Fruit fly (Drosophila melanogaster) S2 (cell line): ENCODE results near the gene CG4440.

Experiments used
- CG8478 ChIP-seq: fragments of >200 bp; optimal IDR thresholded peaks from 2 replicates; lab custom pipeline; 2018
- CTCF ChIP-seq, 2 experiments: fragments of >200 bp; optimal IDR thresholded peaks; 2 replicates each; lab custom pipeline; 2018

CG4440 gene

DNA sequence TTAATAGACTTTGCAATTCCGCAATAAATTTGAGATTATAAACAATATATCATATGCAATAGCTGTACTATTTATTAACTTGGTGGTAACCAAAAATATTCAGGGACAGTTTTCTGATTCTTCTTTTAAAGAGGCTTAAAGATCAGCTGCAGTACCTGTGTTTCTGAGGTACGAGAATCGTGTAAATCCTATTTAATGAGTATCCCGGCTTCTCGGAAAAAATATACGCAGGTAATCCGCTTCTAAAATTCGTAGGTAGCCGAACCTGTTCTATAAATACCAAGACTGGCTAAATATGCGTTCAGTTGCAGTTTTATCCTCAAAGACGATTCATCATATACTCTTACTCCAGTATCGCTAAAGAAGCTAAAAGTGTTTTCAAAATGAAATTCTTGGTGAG is at the start of gene CG4440:
TSS of gene CG4440 (plus strand) at position 301 of the 400 bp plus-strand sequence.
- TF ChIP-seq CTCF (optimal IDR thresholded peaks at IDR 0.05; lab: Kevin White, UChicago): no peak
- TF ChIP-seq CG8478: no peak

DNA sequence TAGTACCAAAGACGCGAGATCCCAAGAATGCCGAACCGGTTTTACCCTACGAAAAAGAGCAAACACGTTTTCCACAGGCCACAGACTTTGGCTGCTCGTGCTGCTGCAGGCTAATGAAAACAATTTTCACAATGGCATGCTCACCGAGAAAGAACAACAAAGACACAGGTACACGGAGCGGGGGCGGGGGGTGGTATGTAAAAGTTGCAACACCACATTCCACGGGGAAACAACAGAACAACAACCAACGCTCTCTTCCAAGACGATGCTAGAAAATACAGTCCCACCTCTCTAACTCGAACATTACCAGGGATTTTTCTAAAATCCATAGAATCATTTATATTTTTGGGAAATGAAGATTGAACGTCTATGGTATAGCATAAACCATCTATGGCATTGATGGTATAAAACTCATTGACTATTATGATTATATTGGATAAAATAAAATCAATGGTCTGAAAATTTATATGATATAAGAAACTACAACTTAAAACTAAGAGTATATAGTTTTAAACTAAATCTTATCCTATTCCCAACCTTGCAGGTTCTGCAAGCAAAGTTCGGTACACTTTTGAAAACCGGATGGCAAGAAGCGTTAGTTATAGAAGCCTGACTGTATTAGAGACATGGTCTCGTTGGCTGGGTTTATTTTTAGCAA is 48.2 kb upstream of the CG4440 start:
- TF ChIP-seq CTCF (optimal IDR thresholded peaks at IDR 0.05; lab: Kevin White, UChicago) (no peak), CG8478 (no peak)

DNA sequence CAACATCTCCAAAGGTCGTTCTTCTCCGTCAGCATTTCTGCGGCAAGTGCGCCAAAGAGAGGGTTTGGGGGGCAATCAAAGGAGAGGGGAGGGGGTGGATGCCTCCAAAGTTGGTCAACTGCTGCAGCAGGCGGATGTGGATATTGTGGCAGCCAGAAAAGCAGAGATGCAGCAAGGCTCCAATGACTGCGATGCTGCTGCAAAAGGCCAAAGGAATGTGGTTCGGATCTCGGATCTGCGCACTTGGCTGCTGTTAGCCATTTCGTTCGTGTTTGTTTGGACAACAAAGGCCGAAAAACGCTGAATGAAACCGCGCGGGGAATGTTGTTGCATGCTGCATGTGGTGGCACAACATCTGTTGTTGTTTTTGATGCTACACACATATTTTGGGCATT is 47.7 kb upstream of the CG4440 start:
- TF ChIP-seq CTCF (optimal IDR thresholded peaks at IDR 0.05; lab: Kevin White, UChicago): no peak
- no peak for TF ChIP-seq CG8478

DNA sequence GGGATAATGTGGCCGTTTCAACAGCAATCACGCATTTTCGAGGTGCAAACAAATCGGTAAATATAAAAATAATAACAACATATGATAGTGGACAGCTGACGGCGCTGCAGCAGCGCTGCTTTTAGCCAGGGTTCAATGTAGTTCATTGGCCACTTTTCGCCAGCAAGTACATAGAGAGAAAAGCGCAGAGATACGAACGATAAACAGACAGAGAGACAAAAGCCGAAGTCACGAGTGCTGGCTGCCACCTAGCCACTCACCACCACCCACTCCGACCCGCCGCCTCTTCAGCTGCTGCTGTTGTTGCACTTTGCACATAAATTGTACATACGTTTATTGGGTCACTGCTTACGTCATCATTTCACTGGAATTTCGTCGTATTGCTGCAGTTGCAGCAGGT is 46.9 kb upstream of the CG4440 start:
- TF ChIP-seq CG8478 (no peak), CTCF (optimal IDR thresholded peaks at IDR 0.05; lab: Kevin White, UChicago) (no peak)

DNA sequence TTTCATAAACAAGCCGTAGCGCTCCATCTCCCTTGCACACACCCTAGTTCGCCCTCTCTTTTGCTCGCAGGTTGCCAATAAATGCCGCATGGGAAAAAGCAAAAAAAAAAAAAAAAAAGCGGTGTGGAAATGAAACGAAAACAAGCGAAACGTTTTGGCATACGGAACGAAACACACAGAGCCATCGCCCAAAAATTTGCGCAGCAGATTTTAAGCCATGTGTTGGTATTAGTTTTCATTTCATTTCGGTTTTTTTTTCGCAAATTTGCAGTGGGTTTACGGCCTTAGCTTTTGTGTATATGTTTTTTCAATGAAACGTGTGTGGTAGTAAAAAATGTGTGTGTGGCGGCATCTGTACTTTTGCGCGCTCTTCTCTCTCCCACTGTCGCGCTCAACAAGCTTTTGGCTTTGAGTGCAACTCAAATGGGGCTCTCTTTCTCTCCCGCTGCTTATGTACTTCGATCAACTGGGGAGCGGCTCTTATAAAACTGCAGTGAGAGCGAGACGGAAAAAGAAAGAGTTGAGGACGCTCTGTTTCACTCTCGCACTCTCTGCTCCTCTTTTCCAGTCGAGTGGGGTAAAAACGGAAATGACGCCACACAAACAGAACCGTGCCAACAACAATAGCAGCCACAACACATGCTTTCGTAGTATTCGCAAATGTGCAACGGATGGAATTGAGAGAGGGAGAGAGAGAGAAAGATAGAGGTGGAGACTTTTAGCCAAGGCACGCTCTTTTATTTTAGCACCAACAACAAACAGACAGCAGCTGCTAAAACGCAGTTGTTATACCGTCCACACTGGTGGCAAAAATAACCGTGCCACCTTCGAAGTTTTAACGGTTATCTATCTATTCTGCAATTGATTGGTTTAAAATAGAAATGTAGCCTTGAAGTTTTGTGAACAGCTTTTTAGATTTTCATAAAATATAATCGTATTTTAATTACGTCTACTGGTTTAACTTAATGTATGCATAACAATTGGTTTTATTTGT is 45.1 kb upstream of the CG4440 start:
- TF ChIP-seq CTCF (optimal IDR thresholded peaks at IDR 0.05; lab: Kevin White, UChicago): peak in 1 of 2 experiments; percentile 6
- no peak for TF ChIP-seq CG8478

DNA sequence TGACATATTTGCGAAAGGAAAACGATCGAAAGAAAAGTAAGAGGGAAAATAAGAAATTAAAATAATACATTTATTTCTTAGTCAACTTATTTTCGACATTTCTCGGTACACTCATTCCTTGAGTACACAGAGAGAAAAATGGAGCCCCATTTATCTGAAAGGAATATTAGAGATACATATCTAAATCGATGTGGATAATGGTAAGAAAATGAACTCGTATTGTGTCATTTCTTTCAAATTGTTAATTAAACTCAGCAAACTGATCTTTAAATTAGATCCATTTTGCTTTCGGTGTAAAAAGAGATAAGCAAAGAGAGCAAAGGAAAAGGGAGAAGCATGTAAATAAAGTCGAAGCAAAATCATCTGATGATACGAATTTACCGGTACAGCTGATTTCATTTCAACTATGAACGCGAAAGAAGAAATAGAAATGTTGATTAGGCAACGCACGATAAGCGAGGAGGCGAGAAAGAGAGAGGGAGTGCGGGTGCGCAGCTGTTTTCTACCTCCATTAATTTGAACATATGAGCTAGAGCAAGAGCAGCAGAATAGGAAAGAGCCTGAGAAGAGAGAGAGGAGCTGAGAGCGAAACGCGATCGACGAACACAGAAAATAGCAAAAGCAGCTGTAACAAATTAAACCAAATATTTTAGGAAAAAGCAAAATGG is 43.9 kb upstream of the CG4440 start:
- TF ChIP-seq CG8478 (no peak), CTCF (optimal IDR thresholded peaks at IDR 0.05; lab: Kevin White, UChicago) (no peak)

DNA sequence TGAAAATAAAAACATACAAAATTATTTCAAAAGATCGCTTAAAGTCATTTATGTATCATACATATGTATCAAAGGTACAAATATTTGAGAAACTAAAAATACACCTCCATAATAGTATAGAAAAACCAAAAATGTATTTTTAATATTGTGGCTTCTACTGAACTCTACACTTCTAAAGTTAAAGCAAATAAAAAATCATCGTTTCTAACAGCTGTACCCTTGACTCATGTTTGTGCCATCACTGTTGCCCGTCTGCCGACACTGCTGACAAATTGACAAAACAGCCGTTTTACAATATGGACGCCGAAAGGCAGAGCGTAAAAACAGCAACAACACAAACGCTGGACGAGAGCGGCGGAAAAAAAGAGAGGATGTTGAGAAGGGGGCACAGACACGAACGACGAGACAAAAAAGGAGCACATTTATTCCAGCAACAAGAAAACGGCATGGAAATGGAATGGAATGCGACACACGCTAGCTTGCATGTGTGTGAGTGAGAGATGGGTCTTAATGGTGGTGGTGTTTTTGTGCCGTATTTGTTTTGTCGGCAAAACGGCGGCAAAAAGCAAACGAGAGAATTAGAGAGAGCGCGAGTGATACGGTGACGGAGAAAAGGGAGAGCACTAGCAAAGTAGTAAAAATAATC is 43.2 kb upstream of the CG4440 start:
- TF ChIP-seq CTCF (optimal IDR thresholded peaks at IDR 0.05; lab: Kevin White, UChicago) (peak in 1 of 2 experiments; percentile 3), CG8478 (no peak)

DNA sequence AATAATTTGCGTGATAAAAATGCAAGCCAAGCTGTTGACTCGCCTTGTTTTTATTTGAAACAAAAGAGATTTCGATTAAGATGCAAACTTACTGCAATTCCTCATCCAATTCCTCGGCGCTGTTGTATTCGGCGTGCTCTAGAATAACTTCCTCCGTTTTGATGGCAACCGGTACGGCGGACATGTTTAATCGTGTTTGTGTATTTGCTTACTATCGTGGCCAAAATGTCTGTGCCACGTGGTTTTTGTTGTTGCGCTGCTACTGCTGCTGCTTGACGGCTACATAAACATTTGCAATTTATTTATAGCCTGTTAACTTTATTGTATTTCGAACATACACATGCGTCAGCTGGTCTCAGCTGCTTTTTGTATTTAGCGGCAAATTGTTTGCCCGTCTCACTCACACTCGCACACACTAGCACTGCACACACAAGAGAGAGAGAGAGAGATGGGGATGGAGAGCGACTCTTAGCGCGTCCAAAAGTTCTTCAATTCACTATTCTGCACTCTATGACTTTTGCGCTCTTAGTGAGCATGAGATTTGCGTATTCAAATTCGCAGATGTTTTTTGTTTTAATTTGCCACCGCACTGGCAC is 42.6 kb upstream of the CG4440 start:
- TF ChIP-seq CG8478 (no peak), CTCF (optimal IDR thresholded peaks at IDR 0.05; lab: Kevin White, UChicago) (no peak)

DNA sequence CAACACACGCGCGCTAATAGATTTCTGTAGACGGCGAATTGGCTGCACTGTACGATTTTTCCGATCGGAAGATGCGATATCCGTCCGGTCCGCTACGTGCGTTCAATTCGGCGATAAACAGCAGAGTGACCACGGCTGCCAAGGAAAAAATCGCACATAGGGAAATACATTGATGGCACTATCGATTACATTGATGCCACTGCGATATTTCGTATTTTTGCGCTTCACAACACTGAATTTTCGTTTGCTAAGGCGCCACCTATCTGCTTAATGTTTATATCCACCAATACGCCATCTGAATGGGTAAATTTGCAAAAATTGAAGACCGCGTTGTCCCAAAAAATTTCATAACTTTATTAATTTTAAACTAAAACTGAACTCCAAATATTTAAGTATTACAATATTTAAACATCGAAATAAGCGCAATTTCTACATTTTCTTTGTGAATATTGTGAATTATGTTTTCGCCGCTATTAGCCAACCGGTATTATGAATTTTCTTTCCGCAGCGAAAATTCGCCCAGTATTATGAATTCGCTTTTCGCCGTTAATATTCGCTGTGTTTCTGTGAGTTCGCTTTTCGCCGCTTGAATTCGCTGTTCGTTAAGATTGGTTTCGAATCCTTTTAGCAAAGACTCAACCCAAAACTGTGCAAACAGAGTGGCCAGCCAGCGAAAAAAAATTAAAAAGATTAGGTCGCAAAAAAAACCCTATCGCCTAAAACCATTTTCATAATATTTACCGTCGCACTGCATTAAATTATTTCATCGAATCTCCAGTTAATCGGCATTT is 41.9 kb upstream of the CG4440 start, which contains the start of the genes crp and pkaap:
TSS of gene crp (minus strand) at position 129 of the 791 bp plus-strand sequence.
TSS of gene pkaap (plus strand) at position 689 of the 791 bp plus-strand sequence.
- TF ChIP-seq CTCF (optimal IDR thresholded peaks at IDR 0.05; lab: Kevin White, UChicago) (peak; percentile 98), CG8478 (no peak)

DNA sequence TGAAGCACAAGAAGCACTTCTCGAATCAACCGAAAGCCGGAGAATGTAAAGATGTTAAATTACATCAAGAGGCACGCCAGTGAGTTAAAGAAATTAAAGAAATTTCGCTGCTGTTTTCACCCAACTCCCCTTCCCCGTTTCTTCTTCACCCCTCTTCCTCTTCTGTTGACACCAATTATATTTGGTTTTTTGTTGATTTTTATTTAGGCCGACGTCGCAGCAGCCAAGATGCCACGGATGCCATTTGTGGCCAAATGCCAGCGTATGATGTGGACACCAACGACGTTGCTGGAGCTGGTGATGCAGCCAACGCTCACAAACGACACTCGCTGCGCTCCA is 41.4 kb upstream of the CG4440 start:
- no peak for TF ChIP-seq CTCF (optimal IDR thresholded peaks at IDR 0.05; lab: Kevin White, UChicago)
- no peak for TF ChIP-seq CG8478

DNA sequence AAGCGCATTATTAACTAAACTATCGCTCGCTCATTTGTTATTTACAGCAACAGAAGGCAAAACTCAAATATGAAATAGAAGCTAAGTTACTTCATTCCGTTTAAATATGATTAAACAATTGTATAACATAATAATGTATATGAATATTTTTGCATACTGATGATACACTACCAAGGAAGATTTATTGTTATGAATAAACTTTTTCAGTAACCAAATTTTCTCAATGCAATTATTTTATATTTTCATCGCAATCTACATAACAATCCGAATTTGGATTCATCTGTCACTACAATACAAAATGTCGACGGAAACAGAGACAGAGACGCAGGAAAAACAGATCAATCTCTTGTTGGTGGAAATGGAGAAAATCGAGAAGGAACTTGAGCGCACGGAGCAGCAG is 38.7 kb upstream of the CG4440 start, which contains the start of gene CG17329:
TSS of gene CG17329 (plus strand) at position 301 of the 400 bp plus-strand sequence.
- TF ChIP-seq CTCF (optimal IDR thresholded peaks at IDR 0.05; lab: Kevin White, UChicago) (no peak), CG8478 (no peak)

DNA sequence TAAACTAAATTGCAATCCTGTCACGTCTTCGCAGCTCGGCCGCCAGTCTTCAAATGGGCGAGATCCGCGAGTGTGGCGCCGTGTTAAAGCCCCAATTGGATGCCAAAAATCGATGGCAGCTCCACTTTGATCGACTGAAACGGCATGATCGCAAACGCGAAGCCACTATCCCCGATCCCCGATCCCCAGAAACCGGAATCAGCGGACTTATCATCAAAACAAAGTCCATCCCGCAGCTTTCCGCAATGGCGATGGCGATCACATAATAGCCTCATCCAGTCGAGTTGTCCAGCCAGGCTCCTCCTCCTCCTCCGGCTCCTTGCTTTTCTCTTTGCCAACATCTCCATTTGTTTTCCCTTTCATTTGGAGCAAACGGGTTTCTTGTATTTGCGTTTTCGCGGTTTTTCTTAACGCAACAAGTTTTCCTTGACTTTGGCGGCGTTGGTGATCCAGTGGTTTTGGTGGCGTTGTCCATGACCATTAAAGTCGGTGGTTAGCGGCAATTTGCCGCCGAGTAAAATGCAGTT is 36.7 kb upstream of the CG4440 start, which contains the start of gene CG13258:
TSS of gene CG13258 (minus strand) at position 51 of the 527 bp plus-strand sequence.
- TF ChIP-seq CTCF (optimal IDR thresholded peaks at IDR 0.05; lab: Kevin White, UChicago) (no peak), CG8478 (no peak)

DNA sequence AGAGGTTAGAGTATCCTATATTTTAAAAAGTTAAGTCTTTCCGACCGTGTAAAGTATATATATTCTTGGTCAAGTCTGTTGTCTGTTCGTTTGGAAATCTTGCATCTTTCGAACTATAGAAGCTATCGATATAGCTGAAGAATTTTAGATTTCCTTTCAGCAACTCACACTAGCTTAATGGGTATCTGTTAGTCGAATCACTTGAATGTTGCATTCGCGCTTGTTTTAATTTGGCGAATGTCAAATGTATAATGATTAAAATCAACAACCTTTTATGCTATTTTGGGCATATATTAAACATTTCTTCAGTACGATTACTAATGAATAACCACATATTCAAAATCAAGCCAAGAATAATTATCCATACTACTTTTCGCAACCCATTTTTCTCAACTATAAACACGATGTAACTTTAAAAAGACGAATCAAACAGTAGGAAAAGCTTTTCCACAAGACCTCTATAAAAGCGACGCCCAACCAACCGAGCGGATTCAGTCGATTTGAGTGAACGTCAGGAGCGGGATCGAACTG is 36.0 kb upstream of the CG4440 start, which contains the start of gene Cyp303a1:
TSS of gene Cyp303a1 (plus strand) at position 481 of the 531 bp plus-strand sequence.
- TF ChIP-seq CTCF (optimal IDR thresholded peaks at IDR 0.05; lab: Kevin White, UChicago): no peak
- TF ChIP-seq CG8478: no peak
